Worm (Caenorhabditis elegans): ENCODE results near the gene Y54G2A.76.

Y54G2A.76 gene

ce11 chrIV:2846264-2846663 lies 37.1 kb downstream of the Y54G2A.76 start, which contains the start of gene Y54G2A.40 (continued):
- no peak for TF ChIP-seq blmp-1 (tag; optimal IDR thresholded peaks at IDR 0.05)
- no peak for TF ChIP-seq nhr-19 (GFP tag; conservative IDR thresholded peaks at IDR 0.05)
- TF ChIP-seq mep-1 (tag; optimal IDR thresholded peaks at IDR 0.05): peak; percentile 8

DNA sequence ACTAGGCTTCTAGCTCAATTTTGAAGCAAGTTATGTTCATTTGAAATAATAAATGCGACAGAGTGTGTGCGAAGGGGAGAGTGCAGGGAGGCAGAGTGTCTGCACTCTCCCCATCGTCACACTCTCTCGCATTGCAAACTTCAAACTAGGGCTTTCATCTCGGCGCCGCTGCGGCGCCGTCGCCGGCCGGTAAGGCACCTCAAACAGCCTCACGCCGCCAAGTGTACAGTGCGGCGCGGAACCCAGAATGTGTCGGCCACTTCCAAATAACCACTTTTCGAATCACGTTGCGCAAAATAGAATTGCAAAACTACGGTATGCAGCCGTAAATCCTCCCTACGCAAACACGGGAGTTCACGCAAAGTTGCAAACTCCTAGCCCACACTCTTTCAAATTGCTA lies 40.1 kb downstream of the Y54G2A.76 start:
- TF ChIP-seq ceh-82 (tag; optimal IDR thresholded peaks at IDR 0.05) (no peak), aly-2 (tag; optimal IDR thresholded peaks at IDR 0.05) (no peak), egl-27 (tag; optimal IDR thresholded peaks at IDR 0.05) (no peak), unc-86 (tag; optimal IDR thresholded peaks at IDR 0.05) (no peak), swsn-7 (tag; optimal IDR thresholded peaks at IDR 0.05) (no peak), dsc-1 (tag; optimal IDR thresholded peaks at IDR 0.05) (no peak), lin-14 (GFP tag; optimal IDR thresholded peaks at IDR 0.05) (no peak), fos-1 (tag; optimal IDR thresholded peaks at IDR 0.05) (no peak), nhr-11 (tag; optimal IDR thresholded peaks at IDR 0.05) (no peak), F16B12.6 (tag; optimal IDR thresholded peaks at IDR 0.05) (no peak), efl-3 (GFP tag; optimal IDR thresholded peaks at IDR 0.05) (no peak), nhr-19 (GFP tag; conservative IDR thresholded peaks at IDR 0.05) (no peak)

- no peak for TF ChIP-seq xbp-1 (tag; optimal IDR thresholded peaks at IDR 0.05)
- TF ChIP-seq sup-37 (GFP tag; optimal IDR thresholded peaks at IDR 0.05): no peak
- TF ChIP-seq lin-15B (tag; optimal IDR thresholded peaks at IDR 0.05): no peak
- no peak for TF ChIP-seq snu-23 (GFP tag; optimal IDR thresholded peaks at IDR 0.05)
- no peak for TF ChIP-seq pag-3 (tag; optimal IDR thresholded peaks at IDR 0.05; ENCODE audit: borderline replicate concordance, insufficient read depth)
- TF ChIP-seq skn-1 (tag; optimal IDR thresholded peaks at IDR 0.05): no peak
- no peak for TF ChIP-seq jun-1 (tag; optimal IDR thresholded peaks at IDR 0.05)
- TF ChIP-seq unc-86 (tag; optimal IDR thresholded peaks at IDR 0.05): no peak
- TF ChIP-seq ces-1 (GFP tag; optimal IDR thresholded peaks at IDR 0.05): no peak
- TF ChIP-seq lin-13 (GFP tag; optimal IDR thresholded peaks at IDR 0.05): no peak
- TF ChIP-seq hlh-4 (tag; optimal IDR thresholded peaks at IDR 0.05): no peak
- no peak for TF ChIP-seq dpl-1 (GFP tag; optimal IDR thresholded peaks at IDR 0.05)
- TF ChIP-seq mep-1 (tag; optimal IDR thresholded peaks at IDR 0.05): no peak
- TF ChIP-seq fos-1 (tag; optimal IDR thresholded peaks at IDR 0.05): no peak
- no peak for TF ChIP-seq lir-3 (tag; optimal IDR thresholded peaks at IDR 0.05; ENCODE audit: poor library complexity)
Measured at ce11 chrIV:2850586-2850985, 41.4 kb downstream of the Y54G2A.76 start, which contains the start of gene clec-85. TSS of gene clec-85 (plus strand) at chrIV:2850886.

ce11 chrIV:2851625-2852024 lies 42.4 kb downstream of the Y54G2A.76 start:
- TF ChIP-seq lin-35 (GFP tag; optimal IDR thresholded peaks at IDR 0.05) (no peak), mdl-1 (tag; optimal IDR thresholded peaks at IDR 0.05) (no peak)

DNA sequence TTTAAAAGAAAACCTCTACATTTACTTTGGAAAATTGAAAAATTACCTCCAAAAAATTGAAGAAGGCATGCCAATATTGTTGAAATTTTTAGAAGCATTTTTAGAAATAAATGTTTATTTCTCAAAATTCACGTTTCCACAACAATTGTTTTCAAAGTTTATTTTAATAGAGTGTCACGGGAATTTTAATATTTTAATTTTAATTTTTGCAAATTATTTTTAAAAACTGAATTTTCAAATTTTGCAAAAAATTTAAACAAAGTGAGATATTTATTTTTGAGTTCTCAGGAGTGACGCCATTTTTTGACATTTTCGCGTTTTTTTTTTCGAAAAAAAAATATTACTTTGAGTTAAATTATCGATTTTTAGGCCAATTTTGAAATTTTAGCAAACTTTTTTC lies 44.0 kb downstream of the Y54G2A.76 start, which contains the start of gene Y54G2A.49:
Gene Y54G2A.49, minus strand, starts transcription at position 101 of the 400 bp plus-strand sequence.
- TF ChIP-seq unc-98 (GFP tag; IDR thresholded peaks at IDR 0.05) (no peak), ceh-82 (tag; optimal IDR thresholded peaks at IDR 0.05) (no peak), C04F5.9 (tag; optimal IDR thresholded peaks at IDR 0.05) (no peak), nhr-77 (tag; optimal IDR thresholded peaks at IDR 0.05) (no peak), nhr-47 (tag; optimal IDR thresholded peaks at IDR 0.05) (no peak), ces-1 (GFP tag; optimal IDR thresholded peaks at IDR 0.05) (no peak), egl-13 (tag; optimal IDR thresholded peaks at IDR 0.05) (no peak), unc-130 (tag; optimal IDR thresholded peaks at IDR 0.05) (no peak), pqm-1 (tag; optimal IDR thresholded peaks at IDR 0.05) (no peak), ztf-11 (tag; optimal IDR thresholded peaks at IDR 0.05) (no peak), fkh-8 (tag; optimal IDR thresholded peaks at IDR 0.05) (no peak), hlh-17 (GFP tag; optimal IDR thresholded peaks at IDR 0.05; ENCODE audit: borderline replicate concordance) (no peak), dpl-1 (GFP tag; optimal IDR thresholded peaks at IDR 0.05) (no peak), nhr-71 (tag; optimal IDR thresholded peaks at IDR 0.05) (no peak), aly-2 (tag; optimal IDR thresholded peaks at IDR 0.05) (no peak), pag-3 (tag; optimal IDR thresholded peaks at IDR 0.05; ENCODE audit: borderline replicate concordance, insufficient read depth) (no peak), elt-3 (tag; optimal IDR thresholded peaks at IDR 0.05) (no peak), hpl-2 (GFP tag; optimal IDR thresholded peaks at IDR 0.05) (no peak)
